Fruit fly (Drosophila melanogaster) S2 (cell line): Measurements from ENCODE around the gene CG32987.

Source experiments
- CG8478 ChIP-seq: fragments of >200 bp; optimal IDR thresholded peaks from 2 replicates; lab custom pipeline; 2018
- CTCF ChIP-seq, 2 experiments: fragments of >200 bp; optimal IDR thresholded peaks; 2 replicates each; lab custom pipeline; 2018

The CG32987 gene

DNA sequence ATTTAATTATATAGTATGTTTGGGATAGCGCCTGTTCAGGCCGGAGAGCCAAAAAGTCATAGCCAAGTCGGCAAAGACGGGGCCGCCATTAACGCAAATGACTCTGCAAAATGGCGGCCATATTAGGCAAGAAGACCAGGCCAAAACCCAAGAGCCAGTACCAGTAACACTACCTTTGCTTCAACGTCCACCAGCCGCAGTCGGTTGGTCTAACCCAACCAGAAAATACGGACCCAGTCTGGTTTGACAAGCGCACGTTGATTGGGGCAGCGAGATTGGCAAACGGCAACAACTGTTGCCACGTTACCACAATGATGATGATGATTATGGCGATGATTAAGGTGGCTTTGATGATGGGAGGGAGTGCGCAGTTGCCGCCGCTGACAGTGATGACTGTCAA lies 17.5 kb downstream of the CG32987 start:
- TF ChIP-seq CG8478 (no peak), CTCF (optimal IDR thresholded peaks at IDR 0.05; lab: Kevin White, UChicago) (no peak)

DNA sequence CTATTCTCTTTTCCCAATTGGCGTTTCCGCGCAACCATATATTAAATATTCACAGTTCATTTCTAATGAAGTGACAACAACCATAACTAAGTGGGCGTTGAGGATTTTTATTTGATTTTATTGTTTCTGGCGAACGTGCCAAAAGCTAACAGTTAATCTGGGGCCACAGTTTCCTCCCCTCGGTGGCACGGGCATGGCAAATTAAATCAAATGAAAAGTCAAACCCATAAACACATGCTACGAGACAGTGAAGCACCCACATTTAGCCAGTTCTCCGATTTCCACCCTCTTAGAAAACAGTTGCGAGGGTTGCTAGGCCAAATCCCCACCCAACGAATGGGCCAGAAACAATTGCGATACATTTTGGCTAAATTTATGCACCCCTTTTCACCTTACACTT lies 20.5 kb downstream of the CG32987 start:
- TF ChIP-seq CG8478 = no peak
- no peak for TF ChIP-seq CTCF (optimal IDR thresholded peaks at IDR 0.05; lab: Kevin White, UChicago)

DNA sequence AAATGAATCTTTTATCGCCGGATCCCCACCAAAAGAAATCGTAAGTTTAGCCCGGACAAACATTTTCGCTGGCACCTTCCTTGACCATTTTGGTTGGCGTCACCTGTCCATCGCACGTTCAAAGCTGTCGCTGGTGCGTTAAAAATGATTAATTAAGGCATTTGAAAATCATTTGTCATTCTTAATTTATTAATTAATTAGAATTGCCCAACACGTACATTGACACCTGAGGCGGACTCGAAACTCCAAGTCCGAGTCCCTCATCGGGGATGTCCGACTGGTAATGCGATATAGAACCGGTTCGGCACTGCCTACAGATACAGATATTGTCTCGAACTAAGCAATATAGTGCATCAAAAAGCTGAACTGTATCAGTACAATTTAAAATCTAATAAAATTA lies 24.6 kb downstream of the CG32987 start:
- TF ChIP-seq CG8478 = no peak
- no peak for TF ChIP-seq CTCF (optimal IDR thresholded peaks at IDR 0.05; lab: Kevin White, UChicago)

DNA sequence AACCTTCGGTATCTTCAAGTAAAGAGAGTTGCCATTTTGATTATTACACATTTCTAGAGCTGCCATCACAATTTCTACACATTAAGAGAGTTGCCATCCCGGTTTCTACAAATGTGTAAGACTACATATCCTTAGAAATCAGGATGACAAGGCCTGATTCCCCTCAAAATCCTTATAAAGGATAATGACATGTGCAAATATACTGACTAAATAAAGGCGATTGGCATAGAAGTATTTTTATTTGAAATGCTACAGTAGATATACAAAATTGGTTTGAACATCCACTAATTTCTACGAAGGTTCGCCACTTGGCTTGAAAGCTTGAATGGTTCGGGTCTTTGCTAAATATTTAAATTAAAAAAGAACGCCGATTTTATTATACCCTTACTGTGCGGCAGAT lies 25.1 kb downstream of the CG32987 start:
- TF ChIP-seq CTCF (optimal IDR thresholded peaks at IDR 0.05; lab: Kevin White, UChicago) (peak; percentile 61 to 66), CG8478 (no peak)

DNA sequence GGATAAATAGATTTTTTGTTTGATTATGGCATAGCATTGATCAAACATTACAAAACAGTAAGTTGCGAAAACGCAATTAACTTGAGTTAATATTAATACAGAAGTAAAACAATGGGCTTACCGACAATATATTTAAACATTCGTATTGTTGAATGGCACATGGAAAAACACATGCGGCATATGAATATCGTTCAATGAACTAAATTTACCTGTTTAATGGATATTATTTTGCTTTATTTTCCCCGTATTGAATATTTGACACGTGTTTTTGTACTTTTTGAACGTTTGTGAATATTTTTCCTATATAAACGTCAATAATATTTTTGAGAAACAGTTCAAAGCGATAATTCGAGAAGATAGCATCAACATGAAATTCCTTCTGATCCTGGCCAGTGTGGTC lies 27.5 kb downstream of the CG32987 start, which contains the start of gene CG42713:
Gene CG42713, plus strand, starts transcription at position 301 of the 400 bp plus-strand sequence.
- TF ChIP-seq CTCF (optimal IDR thresholded peaks at IDR 0.05; lab: Kevin White, UChicago) = no peak
- no peak for TF ChIP-seq CG8478

DNA sequence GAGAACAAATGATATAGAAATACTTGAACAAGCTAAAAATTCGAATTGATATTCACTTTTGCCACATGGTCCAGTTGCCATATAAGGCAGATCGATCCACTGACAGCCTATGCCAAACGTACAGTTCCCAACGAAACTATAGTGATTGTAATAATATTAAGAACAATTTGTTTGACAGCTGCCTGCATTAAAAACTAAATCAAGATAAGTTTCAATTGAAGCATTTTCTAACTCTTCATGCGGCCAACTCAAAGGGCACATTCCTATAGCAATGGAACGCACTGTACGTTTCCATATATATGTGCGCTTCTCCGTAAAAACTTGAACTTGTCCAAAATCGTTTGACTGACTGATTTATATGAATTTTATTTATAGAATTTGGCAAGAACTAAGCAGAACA lies 30.6 kb downstream of the CG32987 start:
- TF ChIP-seq CTCF (optimal IDR thresholded peaks at IDR 0.05; lab: Kevin White, UChicago) (no peak), CG8478 (no peak)

DNA sequence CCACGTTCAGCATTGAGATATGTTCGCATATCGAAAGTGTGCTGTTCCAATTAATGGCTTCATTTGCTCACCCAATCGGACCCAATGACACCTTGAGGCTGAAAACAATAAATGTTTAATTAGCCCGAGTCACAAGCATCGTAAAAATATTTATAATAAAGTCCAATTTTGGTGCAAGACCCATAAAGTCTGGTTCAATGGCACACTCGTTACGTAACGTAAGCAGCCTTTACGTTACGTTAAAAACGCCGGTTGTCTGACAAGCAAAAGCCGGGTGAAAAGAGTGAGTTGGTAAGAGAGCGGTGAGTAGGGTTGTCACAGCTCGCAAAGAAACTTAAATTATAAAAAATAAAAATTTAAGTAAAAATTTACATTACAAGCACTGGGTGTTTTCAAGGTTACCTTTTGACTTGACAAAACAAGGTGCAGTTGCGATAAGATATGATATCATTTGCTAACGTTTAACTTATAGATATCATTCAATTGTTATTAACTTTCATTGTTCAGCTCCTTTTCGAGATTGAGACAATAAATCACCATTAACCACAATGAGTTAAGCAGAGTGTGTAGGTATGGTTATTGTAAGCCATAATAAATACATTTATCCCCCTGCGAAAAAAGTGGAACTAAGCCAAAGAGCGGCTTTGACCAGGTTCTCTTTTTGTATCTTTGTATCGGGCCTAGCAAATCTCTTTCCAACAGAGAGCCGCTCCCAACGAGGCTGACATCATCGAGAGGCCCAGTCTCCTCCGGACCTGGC lies 34.5 kb downstream of the CG32987 start:
- TF ChIP-seq CTCF (optimal IDR thresholded peaks at IDR 0.05; lab: Kevin White, UChicago) (no peak), CG8478 (no peak)

DNA sequence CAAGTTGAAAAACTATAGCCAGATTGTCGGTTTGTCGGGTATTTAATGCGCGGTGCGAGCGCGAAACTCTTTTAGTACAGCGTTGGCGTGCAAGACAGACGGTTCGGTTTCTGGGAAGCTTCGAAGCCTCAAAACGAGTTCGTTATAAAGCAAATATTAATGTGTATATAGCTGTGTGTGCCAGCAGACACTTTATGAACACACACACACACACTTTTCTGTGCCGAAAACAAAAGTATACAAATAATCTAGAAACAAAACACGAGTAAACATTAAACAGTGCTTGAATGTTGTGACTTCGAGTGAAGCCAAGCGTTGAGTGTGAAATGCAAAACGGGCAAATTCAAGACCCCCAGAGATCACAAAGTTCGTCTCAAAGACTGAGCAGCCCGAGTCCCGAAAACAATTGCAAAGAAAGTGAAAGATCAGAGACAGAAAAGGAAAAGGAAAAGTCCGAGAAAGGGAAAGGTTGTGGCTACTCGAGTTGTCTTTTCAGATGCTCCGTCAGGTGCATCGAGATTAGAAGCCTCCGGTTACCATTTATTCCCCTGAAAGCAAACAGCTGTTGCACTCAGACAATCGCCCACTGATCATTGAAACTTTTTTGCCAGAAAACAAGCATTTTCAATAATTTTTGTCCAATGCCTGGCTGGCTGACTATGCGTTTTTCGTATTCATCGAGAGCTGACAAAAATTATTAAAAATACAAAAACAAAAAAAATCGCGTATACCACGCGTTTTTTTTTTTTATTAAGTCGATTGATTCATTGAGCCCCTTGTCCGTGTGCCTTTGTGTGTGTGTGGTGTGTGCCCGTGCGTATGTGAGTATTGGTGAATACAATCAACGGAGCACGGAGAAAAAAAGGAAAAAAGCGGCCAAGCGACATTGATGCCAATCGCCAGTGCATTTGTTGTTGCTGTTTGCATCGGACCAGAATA lies 35.4 kb downstream of the CG32987 start, which contains the start of gene CG34398:
Gene CG34398, plus strand, starts transcription at position 73 of the 939 bp plus-strand sequence.
- TF ChIP-seq CTCF (optimal IDR thresholded peaks at IDR 0.05; lab: Kevin White, UChicago) (no peak), CG8478 (no peak)

DNA sequence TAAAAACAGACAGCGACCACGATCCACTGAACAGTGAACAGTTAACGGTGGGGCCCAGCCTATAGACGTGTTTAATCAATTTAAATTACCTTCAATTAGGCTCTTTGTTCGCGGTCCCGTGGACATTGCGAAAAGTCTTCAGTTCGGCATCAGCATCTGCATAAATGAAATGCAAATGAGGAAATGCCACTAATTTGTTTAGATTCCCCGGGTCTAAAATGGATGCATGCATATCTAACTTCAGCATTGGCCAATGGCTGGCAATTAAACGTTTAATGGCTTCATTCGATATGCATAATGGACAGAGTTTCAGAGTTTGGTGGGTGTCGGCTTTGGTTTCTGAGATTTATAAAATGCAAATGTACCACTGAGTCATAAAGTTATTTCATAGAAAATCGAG lies 38.3 kb downstream of the CG32987 start:
- TF ChIP-seq CTCF (optimal IDR thresholded peaks at IDR 0.05; lab: Kevin White, UChicago) (no peak), CG8478 (no peak)

DNA sequence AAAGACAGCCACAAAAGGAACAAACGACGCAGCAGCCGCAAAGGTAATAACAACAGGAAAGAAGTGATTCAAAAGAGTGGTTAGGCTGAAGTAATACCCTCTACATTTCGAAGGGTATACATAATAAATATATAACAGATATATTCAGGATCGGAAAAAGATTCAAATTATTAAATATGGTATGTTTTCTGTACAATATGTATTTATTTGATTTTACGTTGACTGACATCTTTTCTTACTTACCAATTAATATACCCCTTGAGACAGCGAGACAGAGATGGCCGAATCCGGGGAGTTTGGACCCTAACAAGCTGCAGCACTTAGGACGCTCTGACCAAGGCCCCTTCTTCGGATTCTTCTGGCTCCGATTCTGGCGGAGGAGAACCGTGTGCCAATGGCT lies 42.7 kb downstream of the CG32987 start:
- no peak for TF ChIP-seq CTCF (optimal IDR thresholded peaks at IDR 0.05; lab: Kevin White, UChicago)
- no peak for TF ChIP-seq CG8478
